Worm (Caenorhabditis elegans): ENCODE data around the gene nuo-4.

Gene nuo-4

DNA sequence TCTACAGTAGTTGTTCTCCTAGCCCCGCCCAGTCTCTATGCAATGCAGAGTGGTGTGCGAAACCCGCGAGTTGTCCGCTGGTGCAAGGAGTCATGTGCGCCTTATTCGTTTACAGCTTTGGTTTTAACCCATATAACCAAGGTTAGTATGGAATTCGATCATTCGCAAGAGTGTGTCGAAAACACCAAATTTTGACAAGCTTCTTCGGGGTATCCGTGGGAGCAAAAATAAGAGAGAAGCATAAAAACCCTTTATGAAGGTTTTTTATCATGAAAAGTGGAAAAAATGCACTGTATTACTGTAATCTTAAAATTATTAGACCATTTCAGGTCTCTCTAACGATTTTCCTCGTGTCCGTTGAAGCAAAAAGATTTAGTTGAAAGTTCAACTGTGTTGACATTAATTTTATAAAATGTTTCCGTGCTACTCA, 16.4 kb downstream of the nuo-4 start (continued):
- TF ChIP-seq tbx-2 (tag; optimal IDR thresholded peaks at IDR 0.05): no peak
- peak; percentile 3 for TF ChIP-seq xbp-1 (tag; optimal IDR thresholded peaks at IDR 0.05)
- TF ChIP-seq ceh-90 (tag; optimal IDR thresholded peaks at IDR 0.05): no peak
- no peak; the same call in 1 of the 2 replicates for TF ChIP-seq grh-1 (GFP tag; IDR thresholded peaks at IDR 0.05)
- no peak for TF ChIP-seq mef-2 (tag; optimal IDR thresholded peaks at IDR 0.05)
- TF ChIP-seq hlh-4 (tag; optimal IDR thresholded peaks at IDR 0.05): no peak
- TF ChIP-seq egl-27 (tag; optimal IDR thresholded peaks at IDR 0.05): peak in 1 of 2 experiments; percentile 12
- TF ChIP-seq jun-1 (tag; optimal IDR thresholded peaks at IDR 0.05): no peak
- TF ChIP-seq lin-13 (GFP tag; optimal IDR thresholded peaks at IDR 0.05): no peak
- peak; percentile 45 for TF ChIP-seq snu-23 (GFP tag; optimal IDR thresholded peaks at IDR 0.05)
- TF ChIP-seq ces-1 (GFP tag; optimal IDR thresholded peaks at IDR 0.05): no peak
- no peak for TF ChIP-seq fkh-4 (tag; optimal IDR thresholded peaks at IDR 0.05; ENCODE audit: borderline replicate concordance)
- peak; percentile 74 for TF ChIP-seq nhr-47 (tag; optimal IDR thresholded peaks at IDR 0.05)
- no peak for TF ChIP-seq aha-1 (tag; optimal IDR thresholded peaks at IDR 0.05)

DNA sequence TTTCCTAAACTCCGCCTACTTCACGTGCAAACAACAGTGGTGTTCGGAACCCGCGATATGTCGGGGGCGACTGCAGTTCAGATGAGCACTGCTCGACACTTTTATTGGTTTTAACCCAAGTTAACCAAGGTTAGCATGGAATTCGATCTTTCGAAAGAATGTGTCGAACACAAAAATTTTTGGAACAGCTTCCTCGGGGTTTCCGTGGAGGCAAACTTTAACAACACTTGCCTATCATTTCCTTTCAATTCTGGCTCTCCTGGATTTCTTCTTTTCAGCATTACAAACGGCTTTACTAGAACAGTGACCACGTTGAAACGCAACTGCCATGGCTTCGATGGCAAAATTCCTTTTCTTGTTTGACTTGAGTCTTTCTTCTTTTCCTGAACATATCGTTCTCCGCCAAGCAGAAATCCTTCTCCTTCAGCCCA, 17.3 kb downstream of the nuo-4 start:
- TF ChIP-seq jun-1 (tag; optimal IDR thresholded peaks at IDR 0.05) (peak; percentile 28), hlh-4 (tag; optimal IDR thresholded peaks at IDR 0.05) (no peak), rnt-1 (tag; optimal IDR thresholded peaks at IDR 0.05) (peak; percentile 55), ets-5 (GFP tag; IDR thresholded peaks at IDR 0.05) (no peak), ceh-88 (GFP tag; IDR thresholded peaks at IDR 0.05) (no peak), efl-3 (GFP tag; optimal IDR thresholded peaks at IDR 0.05) (no peak), snpc-4 (tag; optimal IDR thresholded peaks at IDR 0.05) (peak; percentile 97), fkh-10 (GFP tag; optimal IDR thresholded peaks at IDR 0.05) (no peak), F16B12.6 (tag; optimal IDR thresholded peaks at IDR 0.05) (no peak), alr-1 (tag; optimal IDR thresholded peaks at IDR 0.05; ENCODE audit: borderline replicate concordance) (no peak), mdl-1 (tag; optimal IDR thresholded peaks at IDR 0.05) (no peak), lin-35 (GFP tag; optimal IDR thresholded peaks at IDR 0.05) (peak in 1 of 2 experiments; percentile 73), mef-2 (tag; optimal IDR thresholded peaks at IDR 0.05) (no peak), zag-1 (tag; optimal IDR thresholded peaks at IDR 0.05) (no peak), irx-1 (tag; optimal IDR thresholded peaks at IDR 0.05) (no peak), hpl-2 (GFP tag; optimal IDR thresholded peaks at IDR 0.05) (peak; percentile 47), C16A3.4 (tag; optimal IDR thresholded peaks at IDR 0.05) (no peak), ztf-11 (tag; optimal IDR thresholded peaks at IDR 0.05) (no peak), efl-1 (optimal IDR thresholded peaks at IDR 0.05) (peak; percentile 19 to 41), efl-1 (GFP tag; optimal IDR thresholded peaks at IDR 0.05 in 1 of 2) (peak in 1 of 2 experiments; percentile 96), swsn-7 (tag; optimal IDR thresholded peaks at IDR 0.05) (peak; percentile 45), nhr-77 (tag; optimal IDR thresholded peaks at IDR 0.05) (peak; percentile 62), nhr-71 (tag; optimal IDR thresholded peaks at IDR 0.05) (peak; percentile 74), nhr-19 (GFP tag; conservative IDR thresholded peaks at IDR 0.05) (peak; percentile 75), ceh-63 (GFP tag; optimal IDR thresholded peaks at IDR 0.05) (no peak), grh-1 (GFP tag; IDR thresholded peaks at IDR 0.05) (0 out of 2 replicates have a peak, but pooled peaks have one; percentile 31), unc-86 (tag; optimal IDR thresholded peaks at IDR 0.05) (no peak), elt-3 (tag; optimal IDR thresholded peaks at IDR 0.05) (no peak), C34B4.2 (tag; optimal IDR thresholded peaks at IDR 0.05) (no peak), aha-1 (tag; optimal IDR thresholded peaks at IDR 0.05) (no peak), blmp-1 (tag; optimal IDR thresholded peaks at IDR 0.05) (no peak), lin-13 (GFP tag; optimal IDR thresholded peaks at IDR 0.05) (no peak), pqm-1 (tag; optimal IDR thresholded peaks at IDR 0.05) (no peak), tbx-2 (tag; optimal IDR thresholded peaks at IDR 0.05) (no peak), unc-62 (GFP tag; optimal IDR thresholded peaks at IDR 0.05) (no peak), zip-4 (GFP tag; optimal IDR thresholded peaks at IDR 0.05) (no peak), mab-9 (GFP tag; IDR thresholded peaks at IDR 0.05) (no peak), hlh-17 (GFP tag; optimal IDR thresholded peaks at IDR 0.05; ENCODE audit: borderline replicate concordance) (no peak), nhr-237 (tag; optimal IDR thresholded peaks at IDR 0.05) (no peak), nhr-20 (tag; optimal IDR thresholded peaks at IDR 0.05) (peak; percentile 42), dpl-1 (GFP tag; optimal IDR thresholded peaks at IDR 0.05) (peak in 1 of 3 experiments; percentile 23), elt-2 (tag; optimal IDR thresholded peaks at IDR 0.05) (peak; percentile 92), nhr-84 (tag; optimal IDR thresholded peaks at IDR 0.05) (no peak), fkh-8 (tag; optimal IDR thresholded peaks at IDR 0.05) (no peak)

All from whole organism, L1 larva.